Worm (Caenorhabditis elegans) whole organism, L4 larva: ENCODE results near the gene glr-2.

Experiments used
- R02D3.7 ChIP-seq: fragments of 150-350 bp; sonication (generic microtip); optimal IDR thresholded peaks from 3 replicates; lab custom pipeline; 2014; ENCODE audit warnings: missing biosample characterization, missing genetic modification characterization
- ama-1 ChIP-seq: fragments of 150-350 bp; optimal IDR thresholded peaks from 2 replicates; lab custom pipeline; 2014; ENCODE audit warnings: inconsistent platforms, mixed read lengths
- dpl-1 ChIP-seq: fragments of 150-350 bp; optimal IDR thresholded peaks from 2 replicates; lab custom pipeline; 2014; ENCODE audit warnings: missing biosample characterization, missing genetic modification reagents, missing genetic modification characterization
- hlh-30 ChIP-seq: sonication (generic microtip); optimal IDR thresholded peaks from 2 replicates; lab custom pipeline; 2017; ENCODE audit warnings: antibody characterized with exemption, mild to moderate bottlenecking, missing genetic modification characterization, missing compliant biosample characterization; ENCODE audit not compliant: insufficient read depth
- nhr-28 ChIP-seq: fragments of 150-350 bp; optimal IDR thresholded peaks from 2 replicates; lab custom pipeline; 2014; ENCODE audit warnings: missing biosample characterization, missing genetic modification characterization
- nhr-77 ChIP-seq: fragments of 150-350 bp; optimal IDR thresholded peaks from 2 replicates; lab custom pipeline; 2014; ENCODE audit warnings: missing biosample characterization, missing genetic modification characterization
- unc-39 ChIP-seq: sonication (generic microtip); optimal IDR thresholded peaks from 2 replicates; lab custom pipeline; 2017; ENCODE audit warnings: missing biosample characterization, missing genetic modification characterization

- TF ChIP-seq nhr-77 (tag; lab: Kevin White, UChicago), result no peak
- no peak for TF ChIP-seq R02D3.7
- no peak for TF ChIP-seq nhr-28 (tag; lab: Kevin White, UChicago)
- TF ChIP-seq ama-1 (lab: Kevin White, UChicago), result peak; percentile 82
- no peak for TF ChIP-seq unc-39 (tag; lab: Kevin White, UChicago)
- no peak for TF ChIP-seq dpl-1 (GFP tag; lab: Kevin White, UChicago)
- TF ChIP-seq hlh-30 (tag; lab: Kevin White, UChicago), result no peak
These were observed 35.9 kb upstream of the glr-2 start, which contains the start of gene ndab-2 for ce11 chrIII:7180613-7181012.
